Worm (Caenorhabditis elegans) whole organism, L3 larva: ENCODE measurements around the gene F46F5.14.
"Not testable (repeated sequence)": the region's sequence is repeated elsewhere in the genome, so short reads cannot be mapped to it uniquely, and the experiment has no call there.

Source experiments
- R02D3.7 ChIP-seq: fragments of 150-350 bp; optimal IDR thresholded peaks from 2 replicates; lab custom pipeline; 2014; ENCODE audit warnings: missing biosample characterization, missing genetic modification characterization
- aly-2 ChIP-seq: fragments of 150-350 bp; optimal IDR thresholded peaks from 2 replicates; lab custom pipeline; 2014; ENCODE audit warnings: missing biosample characterization, missing genetic modification characterization
- ama-1 ChIP-seq: fragments of 150-350 bp; optimal IDR thresholded peaks from 2 replicates; lab custom pipeline; 2018
- ceh-16 ChIP-seq: sonication (generic microtip); optimal IDR thresholded peaks from 2 replicates; lab custom pipeline; 2017; ENCODE audit warnings: missing biosample characterization, missing genetic modification characterization
- ceh-28 ChIP-seq: fragments of 150-350 bp; optimal IDR thresholded peaks from 2 replicates; lab custom pipeline; 2014; ENCODE audit warnings: missing biosample characterization, missing genetic modification reagents, missing genetic modification characterization
- ceh-82 ChIP-seq: fragments of 150-350 bp; optimal IDR thresholded peaks from 2 replicates; lab custom pipeline; 2014; ENCODE audit warnings: missing biosample characterization, missing genetic modification characterization
- ceh-9 ChIP-seq: sonication (generic microtip); optimal IDR thresholded peaks from 2 replicates; lab custom pipeline; 2018; ENCODE audit warnings: missing biosample characterization, missing genetic modification characterization
- daf-12 ChIP-seq: fragments of 150-350 bp; optimal IDR thresholded peaks from 2 replicates; lab custom pipeline; 2014; ENCODE audit warnings: missing biosample characterization, missing genetic modification reagents, missing genetic modification characterization
- egl-27 ChIP-seq: sonication (generic microtip); optimal IDR thresholded peaks from 4 replicates; lab custom pipeline; 2017; ENCODE audit warnings: missing biosample characterization, missing genetic modification reagents, missing genetic modification characterization
- elt-1 ChIP-seq: fragments of 150-350 bp; optimal IDR thresholded peaks from 2 replicates; lab custom pipeline; 2014; ENCODE audit warnings: missing biosample characterization, missing genetic modification characterization
- elt-2 ChIP-seq: sonication (generic microtip); optimal IDR thresholded peaks from 2 replicates; lab custom pipeline; 2016; ENCODE audit warnings: missing genetic modification reagents, mild to moderate bottlenecking, missing genetic modification characterization, missing compliant biosample characterization
- eor-1 ChIP-seq, 2 experiments: fragments of 150-350 bp; optimal IDR thresholded peaks; 2 replicates each; lab custom pipeline; 2014 to 2018; ENCODE audit warnings: missing biosample characterization in 2 of 2, missing genetic modification characterization in 2 of 2
- fkh-10 ChIP-seq: sonication (generic microtip); optimal IDR thresholded peaks from 2 replicates; lab custom pipeline; 2017; ENCODE audit warnings: missing biosample characterization, missing genetic modification reagents, missing genetic modification characterization
- fos-1 ChIP-seq: fragments of 150-350 bp; optimal IDR thresholded peaks from 2 replicates; lab custom pipeline; 2014; ENCODE audit warnings: missing biosample characterization, missing genetic modification characterization
- hmg-11 ChIP-seq: sonication (generic microtip); optimal IDR thresholded peaks from 2 replicates; lab custom pipeline; 2016; ENCODE audit warnings: missing genetic modification characterization, missing compliant biosample characterization
- lin-39 ChIP-seq: fragments of 150-350 bp; optimal IDR thresholded peaks from 2 replicates; lab custom pipeline; 2018; ENCODE audit warnings: missing biosample characterization, missing genetic modification reagents, missing genetic modification characterization
- lsy-12 ChIP-seq: sonication (generic microtip); optimal IDR thresholded peaks from 2 replicates; lab custom pipeline; 2016; ENCODE audit warnings: mild to moderate bottlenecking, missing genetic modification characterization, missing compliant biosample characterization
- mdl-1 ChIP-seq: fragments of 150-350 bp; optimal IDR thresholded peaks from 2 replicates; lab custom pipeline; 2014; ENCODE audit warnings: missing biosample characterization, missing genetic modification characterization
- mml-1 ChIP-seq: fragments of 150-350 bp; sonication (generic microtip); optimal IDR thresholded peaks from 3 replicates; lab custom pipeline; 2014; ENCODE audit warnings: missing biosample characterization, missing genetic modification characterization
- nhr-12 ChIP-seq: fragments of 150-350 bp; optimal IDR thresholded peaks from 2 replicates; lab custom pipeline; 2014; ENCODE audit warnings: missing biosample characterization, missing genetic modification characterization
- nhr-237 ChIP-seq: fragments of 150-350 bp; optimal IDR thresholded peaks from 2 replicates; lab custom pipeline; 2014; ENCODE audit warnings: missing biosample characterization, missing genetic modification characterization
- nhr-25 ChIP-seq: sonication (generic microtip); optimal IDR thresholded peaks from 2 replicates; lab custom pipeline; 2017; ENCODE audit warnings: missing biosample characterization, missing genetic modification characterization
- nhr-28 ChIP-seq: fragments of 150-350 bp; optimal IDR thresholded peaks from 2 replicates; lab custom pipeline; 2014; ENCODE audit warnings: missing biosample characterization, missing genetic modification characterization
- nhr-43 ChIP-seq: sonication (generic microtip); optimal IDR thresholded peaks from 2 replicates; lab custom pipeline; 2016; ENCODE audit warnings: mild to moderate bottlenecking, missing genetic modification characterization, missing compliant biosample characterization; ENCODE audit not compliant: poor library complexity, severe bottlenecking
- nhr-76 ChIP-seq: fragments of 150-350 bp; sonication (generic microtip); optimal IDR thresholded peaks from 5 replicates; lab custom pipeline; 2014; ENCODE audit warnings: missing biosample characterization, missing genetic modification characterization
- nhr-77 ChIP-seq: fragments of 150-350 bp; optimal IDR thresholded peaks from 2 replicates; lab custom pipeline; 2014; ENCODE audit warnings: missing biosample characterization, missing genetic modification characterization
- pha-4 ChIP-seq: fragments of 150-350 bp; optimal IDR thresholded peaks from 2 replicates; lab custom pipeline; 2014; ENCODE audit warnings: missing biosample characterization, missing genetic modification reagents, missing genetic modification characterization
- pqm-1 ChIP-seq: fragments of 150-350 bp; optimal IDR thresholded peaks from 2 replicates; lab custom pipeline; 2017; ENCODE audit warnings: missing biosample characterization, missing genetic modification characterization, inconsistent platforms
- skn-1 ChIP-seq: fragments of 150-350 bp; optimal IDR thresholded peaks from 2 replicates; lab custom pipeline; 2014; ENCODE audit warnings: missing biosample characterization, missing genetic modification characterization
- snpc-4 ChIP-seq: fragments of 150-350 bp; optimal IDR thresholded peaks from 2 replicates; lab custom pipeline; 2014; ENCODE audit warnings: missing biosample characterization, missing genetic modification characterization
- unc-39 ChIP-seq: sonication (generic microtip); optimal IDR thresholded peaks from 4 replicates; lab custom pipeline; 2017; ENCODE audit warnings: missing biosample characterization, missing genetic modification characterization
- zag-1 ChIP-seq: fragments of 150-350 bp; optimal IDR thresholded peaks from 2 replicates; lab custom pipeline; 2014; ENCODE audit warnings: missing biosample characterization, missing genetic modification characterization
- ztf-11 ChIP-seq: fragments of 150-350 bp; optimal IDR thresholded peaks from 2 replicates; lab custom pipeline; 2014; ENCODE audit warnings: missing biosample characterization, missing genetic modification characterization

Gene F46F5.14

ce11 chrII:821514-821913 is 21.7 kb downstream of the F46F5.14 start, which contains the start of gene F46F5.8:
Gene F46F5.8, minus strand, starts transcription at chrII:821614.
- TF ChIP-seq pqm-1 (tag; lab: Kevin White, UChicago) (no peak), fos-1 (tag; lab: Kevin White, UChicago) (no peak)
- TF ChIP-seq, all 47 proteins: peak for 0

ce11 chrII:822730-823129 is 22.9 kb downstream of the F46F5.14 start, which contains the start of gene msrp-4:
Gene msrp-4, minus strand, starts transcription at chrII:822830.
- TF ChIP-seq nhr-237 (tag; lab: Kevin White, UChicago); fkh-10; nhr-25 (tag; lab: Kevin White, UChicago): not testable (repeated sequence)

DNA sequence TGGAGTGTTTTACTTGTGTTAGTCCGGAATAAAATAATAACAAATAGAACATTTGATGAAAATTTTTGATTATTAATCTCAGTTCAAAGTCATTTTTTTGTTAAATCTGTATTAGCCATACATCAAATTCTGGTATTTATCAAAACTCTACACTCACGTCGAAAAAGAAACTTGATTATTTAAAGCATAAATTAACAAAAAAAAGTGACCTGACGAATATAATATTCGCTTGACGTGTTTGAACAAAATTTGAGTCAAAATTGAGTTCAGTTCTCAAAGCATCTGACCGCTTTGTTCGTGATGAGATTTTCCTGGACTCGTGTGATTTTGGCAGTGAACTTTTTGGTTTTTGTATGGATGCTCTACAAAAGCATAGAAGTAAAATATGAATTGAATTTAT is 23.7 kb downstream of the F46F5.14 start, which contains the start of gene F46F5.10:
F46F5.10 (plus strand) TSS at position 301 of the 400 bp plus-strand sequence.
- TF ChIP-seq nhr-43 (tag; lab: Kevin White, UChicago): no peak
- TF ChIP-seq ceh-9 (tag; lab: Kevin White, UChicago): no peak
- no peak for TF ChIP-seq lin-39 (tag; lab: Kevin White, UChicago)
- TF ChIP-seq ama-1: no peak
- TF ChIP-seq zag-1: no peak
- no peak for TF ChIP-seq elt-1
- no peak for TF ChIP-seq ceh-28 (tag; lab: Kevin White, UChicago)
- TF ChIP-seq R02D3.7: no peak
- TF ChIP-seq eor-1 (tag; optimal IDR thresholded peaks at IDR 0.05; lab: Kevin White, UChicago): no peak
- no peak for TF ChIP-seq ceh-82 (tag; lab: Kevin White, UChicago)
- no peak for TF ChIP-seq nhr-76 (tag; lab: Kevin White, UChicago)
- TF ChIP-seq unc-39 (tag; lab: Kevin White, UChicago): no peak
- TF ChIP-seq nhr-28 (tag; lab: Kevin White, UChicago): no peak
- TF ChIP-seq egl-27 (tag; lab: Kevin White, UChicago): no peak
- TF ChIP-seq elt-2 (tag; lab: Kevin White, UChicago): no peak
- TF ChIP-seq nhr-237 (tag; lab: Kevin White, UChicago): no peak
- TF ChIP-seq fos-1 (tag; lab: Kevin White, UChicago): no peak
- TF ChIP-seq nhr-12 (tag; lab: Kevin White, UChicago): no peak

ce11 chrII:825521-825920 is 25.7 kb downstream of the F46F5.14 start, which contains the start of gene F28A10.1:
Gene F28A10.1, plus strand, starts transcription at chrII:825821.
- TF ChIP-seq eor-1 (tag; optimal IDR thresholded peaks at IDR 0.05; lab: Kevin White, UChicago) (no peak), aly-2 (tag; lab: Kevin White, UChicago) (no peak), fos-1 (tag; lab: Kevin White, UChicago) (no peak), pha-4 (no peak), hmg-11 (tag; lab: Kevin White, UChicago) (no peak), snpc-4 (no peak), ceh-16 (tag; lab: Kevin White, UChicago) (no peak), ama-1 (no peak), lsy-12 (tag; lab: Kevin White, UChicago) (no peak)

- TF ChIP-seq pqm-1 (tag; lab: Kevin White, UChicago) (no peak), ceh-28 (tag; lab: Kevin White, UChicago) (no peak), mdl-1 (tag; lab: Kevin White, UChicago) (no peak), ama-1 (no peak)
These were observed 38.6 kb downstream of the F46F5.14 start, which contains the start of gene F28A10.8 for ce11 chrII:838414-838813. Gene F28A10.8, minus strand, starts transcription at chrII:838514.

ce11 chrII:840131-840530 is 40.3 kb downstream of the F46F5.14 start, which contains the start of gene clc-33:
Gene clc-33, plus strand, starts transcription at chrII:840431.
- TF ChIP-seq ztf-11 (tag; lab: Kevin White, UChicago): no peak
- TF ChIP-seq nhr-237 (tag; lab: Kevin White, UChicago): no peak
- no peak for TF ChIP-seq R02D3.7
- no peak for TF ChIP-seq daf-12 (tag; lab: Kevin White, UChicago)
- TF ChIP-seq nhr-77 (tag; lab: Kevin White, UChicago): no peak
- no peak for TF ChIP-seq skn-1 (tag; lab: Kevin White, UChicago)
- TF ChIP-seq mml-1: no peak
